Worm (Caenorhabditis elegans): ENCODE results near the gene ptr-24.

Gene ptr-24

DNA sequence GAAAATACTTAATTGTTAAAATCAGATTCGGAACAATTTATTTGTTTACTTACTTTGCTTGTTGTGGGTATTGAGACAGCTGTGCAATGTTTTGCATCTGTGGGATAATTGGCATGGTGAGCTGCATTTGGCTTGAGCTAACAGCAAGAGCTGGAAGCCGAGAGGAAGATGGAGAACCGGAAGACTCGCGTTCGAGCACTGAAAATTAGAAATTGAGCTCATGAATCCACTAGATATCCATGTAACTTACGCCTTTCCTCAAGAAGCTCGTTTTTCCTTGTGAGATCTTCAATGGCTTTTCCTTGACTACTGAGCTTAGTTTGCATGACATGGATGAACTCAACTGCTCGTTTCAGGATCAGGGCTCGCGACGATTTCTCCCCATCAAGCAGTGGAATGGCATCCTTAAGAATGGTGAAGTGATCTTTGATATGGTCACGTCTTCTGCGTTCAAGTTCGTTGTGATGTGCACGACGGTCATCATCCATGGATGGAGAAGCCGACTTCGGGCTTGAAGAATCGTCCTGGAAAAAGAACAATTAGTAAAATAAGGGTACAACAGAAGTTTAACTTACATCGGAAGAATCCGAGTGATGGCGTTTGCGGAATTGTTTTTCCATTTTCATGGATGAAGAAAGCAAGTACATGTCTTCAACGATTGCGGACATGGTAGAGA, 12.4 kb downstream of the ptr-24 start (continued):
- TF ChIP-seq tra-1 (GFP tag; IDR thresholded peaks at IDR 0.05) (0 out of 2 replicates have a peak, but pooled peaks have one; percentile 5), madf-9 (GFP tag; conservative IDR thresholded peaks at IDR 0.05) (no peak), dmd-6 (GFP tag; IDR thresholded peaks at IDR 0.05) (no peak), nhr-48 (tag; optimal IDR thresholded peaks at IDR 0.05) (no peak), zfp-3 (GFP tag; conservative IDR thresholded peaks at IDR 0.05) (no peak), tag-97 (GFP tag; IDR thresholded peaks at IDR 0.05) (no peak), T20F7.1 (GFP tag; optimal IDR thresholded peaks at IDR 0.05) (peak; percentile 10), F49E8.2 (tag; optimal IDR thresholded peaks at IDR 0.05; ENCODE audit: borderline replicate concordance) (no peak), ctbp-1 (GFP tag; IDR thresholded peaks at IDR 0.05) (peak; percentile 21; the same call in 1 of the 2 replicates), dmd-8 (GFP tag; IDR thresholded peaks at IDR 0.05) (no peak), hlh-30 (tag; optimal IDR thresholded peaks at IDR 0.05; ENCODE audit: insufficient read depth) (no peak), Y5F2A.4 (GFP tag; optimal IDR thresholded peaks at IDR 0.05) (no peak), lin-39 (tag; optimal IDR thresholded peaks at IDR 0.05) (no peak), nhr-41 (GFP tag; IDR thresholded peaks at IDR 0.05) (no peak), ZK546.5 (tag; optimal IDR thresholded peaks at IDR 0.05) (no peak), ceh-32 (tag; optimal IDR thresholded peaks at IDR 0.05; ENCODE audit: poor library complexity) (no peak), nhr-25 (tag; optimal IDR thresholded peaks at IDR 0.05; ENCODE audit: borderline replicate concordance, insufficient read depth) (no peak), T26A8.4 (GFP tag; IDR thresholded peaks at IDR 0.05) (peak; percentile 54), nhr-102 (tag; optimal IDR thresholded peaks at IDR 0.05) (no peak), fos-1 (tag; optimal IDR thresholded peaks at IDR 0.05) (no peak), dve-1 (tag; optimal IDR thresholded peaks at IDR 0.05; ENCODE audit: insufficient read depth) (no peak), D1046.2 (GFP tag; IDR thresholded peaks at IDR 0.05) (no peak), lin-15B (tag; optimal IDR thresholded peaks at IDR 0.05) (no peak), madf-5 (GFP tag; IDR thresholded peaks at IDR 0.05) (no peak), hif-1 (tag; optimal IDR thresholded peaks at IDR 0.05) (no peak), egl-27 (tag; optimal IDR thresholded peaks at IDR 0.05) (no peak)

DNA sequence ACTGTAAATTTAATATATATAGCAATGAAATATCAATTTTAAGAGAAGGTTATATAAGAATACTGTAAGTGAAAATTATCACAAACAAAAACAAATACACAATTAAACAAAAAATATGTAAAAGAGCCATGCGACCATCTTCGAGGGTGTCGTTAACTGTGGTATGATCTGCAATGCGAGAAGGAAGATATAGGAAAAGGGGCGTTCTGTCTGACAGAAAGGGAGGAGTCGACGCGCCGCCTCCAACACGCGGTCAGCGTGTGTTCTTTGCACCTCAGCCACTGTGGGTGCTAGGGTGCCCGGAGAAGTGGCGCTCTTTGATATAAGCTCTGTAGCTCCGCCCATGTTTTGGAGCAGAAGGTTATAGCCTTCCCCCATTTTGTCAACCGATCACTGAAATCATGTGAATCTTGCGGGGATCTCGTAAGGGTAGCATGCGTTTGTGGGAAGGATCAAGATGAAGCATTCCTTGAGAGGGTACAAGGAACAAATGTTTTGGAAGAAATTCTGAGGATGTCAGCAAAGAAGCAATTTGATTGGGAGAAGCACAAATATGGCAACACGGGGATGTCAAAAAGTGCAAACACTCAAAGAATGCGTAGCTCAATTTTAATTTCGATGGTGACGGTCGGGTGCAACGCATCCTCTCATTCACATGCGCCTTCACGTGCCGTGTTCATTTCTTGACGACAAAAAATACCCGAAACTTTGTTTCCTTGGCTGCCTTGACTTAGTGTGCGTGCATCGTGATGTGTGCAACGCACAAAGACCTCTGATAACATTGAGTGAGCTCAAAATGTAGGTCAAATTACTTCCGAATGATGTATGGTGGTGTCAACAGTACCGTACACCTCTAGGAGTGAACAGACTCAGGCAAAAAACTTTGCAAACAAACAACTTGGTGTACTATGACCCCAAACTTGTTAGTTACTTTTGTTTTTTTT, 13.2 kb downstream of the ptr-24 start, which contains the start of gene mxl-3:
TSS of gene mxl-3 (minus strand) at position 1 of the 944 bp plus-strand sequence.
- TF ChIP-seq hlh-11 (tag; optimal IDR thresholded peaks at IDR 0.05) (peak; percentile 54), nhr-10 (tag; optimal IDR thresholded peaks at IDR 0.05) (no peak), nhr-6 (tag; optimal IDR thresholded peaks at IDR 0.05) (peak; percentile 36), mdl-1 (tag; optimal IDR thresholded peaks at IDR 0.05) (peak in 1 of 2 experiments; percentile 40), egl-43 (GFP tag; IDR thresholded peaks at IDR 0.05) (no peak), lim-7 (GFP tag; IDR thresholded peaks at IDR 0.05) (no peak), mep-1 (tag; optimal IDR thresholded peaks at IDR 0.05) (peak; percentile 73), ama-1 (optimal IDR thresholded peaks at IDR 0.05) (peak; percentile 86), ces-1 (GFP tag; optimal IDR thresholded peaks at IDR 0.05) (no peak), nhr-28 (tag; optimal IDR thresholded peaks at IDR 0.05) (peak; percentile 70), mdt-29 (GFP tag; IDR thresholded peaks at IDR 0.05) (peak; percentile 66), lin-13 (GFP tag; optimal IDR thresholded peaks at IDR 0.05) (no peak), arid-1 (GFP tag; conservative IDR thresholded peaks at IDR 0.05) (no peak), nhr-48 (tag; optimal IDR thresholded peaks at IDR 0.05) (peak; percentile 84), hif-1 (tag; optimal IDR thresholded peaks at IDR 0.05) (peak in 1 of 2 experiments; percentile 66), madf-9 (GFP tag; conservative IDR thresholded peaks at IDR 0.05) (0 out of 2 replicates have a peak, but pooled peaks have one; percentile 19), hlh-30 (tag; optimal IDR thresholded peaks at IDR 0.05; ENCODE audit: insufficient read depth) (peak; percentile 89), aha-1 (tag) (peak; percentile 91), Y5F2A.4 (GFP tag; optimal IDR thresholded peaks at IDR 0.05) (no peak), pha-4 (GFP tag; IDR thresholded peaks at IDR 0.05) (no peak), pha-4 (tag; optimal IDR thresholded peaks at IDR 0.05) (no peak), dmd-9 (GFP tag; IDR thresholded peaks at IDR 0.05) (no peak), zfp-3 (GFP tag; conservative IDR thresholded peaks at IDR 0.05) (0 out of 2 replicates have a peak, but pooled peaks have one; percentile 55), T20F7.1 (GFP tag; optimal IDR thresholded peaks at IDR 0.05) (no peak), F44E2.7 (GFP tag; IDR thresholded peaks at IDR 0.05) (no peak), T26A8.4 (GFP tag; IDR thresholded peaks at IDR 0.05) (no peak; the same call in 1 of the 2 replicates), daf-19 (GFP tag; conservative IDR thresholded peaks at IDR 0.05) (no peak), tra-1 (GFP tag; IDR thresholded peaks at IDR 0.05) (peak; percentile 40; the same call in 1 of the 2 replicates)
